Fruit fly (Drosophila melanogaster) whole organism: ENCODE measurements around the gene CG11550.
A peak's percentile ranks its signal among the peaks of the same experiment; 100 is the strongest.

Experiments used
- CG8478 ChIP-seq: fragments of >200 bp; optimal IDR thresholded peaks from 2 replicates; lab custom pipeline; 2018; ENCODE audit warnings: inconsistent platforms
- Dll ChIP-seq: fragments of >200 bp; optimal IDR thresholded peaks from 2 replicates; lab custom pipeline; 2017
- EcR ChIP-seq, 2 experiments: fragments of >200 bp; optimal IDR thresholded peaks; 2 replicates each; lab custom pipeline; 2017; ENCODE audit warnings: missing biosample characterization in 2 of 2, missing genetic modification characterization in 2 of 2, missing genetic modification reagents in 2 of 2
- pan ChIP-seq: fragments of >200 bp; optimal IDR thresholded peaks from 2 replicates; lab custom pipeline; 2017
- psq ChIP-seq: fragments of >200 bp; optimal IDR thresholded peaks from 2 replicates; lab custom pipeline; 2017
- usp ChIP-seq: fragments of >200 bp; optimal IDR thresholded peaks from 2 replicates; lab custom pipeline; 2017; ENCODE audit warnings: missing biosample characterization, missing genetic modification characterization, mixed read lengths

Gene CG11550

dm6 chr3R:31689727-31690126 lies 10.0 kb upstream of the CG11550 start:
- TF ChIP-seq psq (no peak), CG8478 (lab: Kevin White, UChicago) (no peak), EcR (GFP tag; optimal IDR thresholded peaks at IDR 0.05; lab: Kevin White, UChicago) (no peak), pan (no peak), Dll (lab: Kevin White, UChicago) (no peak), usp (GFP tag; lab: Kevin White, UChicago) (no peak)

dm6 chr3R:31688671-31689642 lies 9.3 kb upstream of the CG11550 start:
- TF ChIP-seq psq (no peak), pan (no peak), usp (GFP tag; lab: Kevin White, UChicago) (no peak), EcR (GFP tag; optimal IDR thresholded peaks at IDR 0.05; lab: Kevin White, UChicago) (peak in 1 of 2 experiments; percentile 90), CG8478 (lab: Kevin White, UChicago) (no peak), Dll (lab: Kevin White, UChicago) (peak; percentile 90)

- TF ChIP-seq psq (no peak), pan (no peak), usp (GFP tag; lab: Kevin White, UChicago) (no peak), EcR (GFP tag; optimal IDR thresholded peaks at IDR 0.05; lab: Kevin White, UChicago) (no peak), CG8478 (lab: Kevin White, UChicago) (no peak), Dll (lab: Kevin White, UChicago) (no peak)
Observed at dm6 chr3R:31687782-31688181, 8.1 kb upstream of the CG11550 start.

- TF ChIP-seq Dll (lab: Kevin White, UChicago) (no peak), EcR (GFP tag; optimal IDR thresholded peaks at IDR 0.05; lab: Kevin White, UChicago) (peak; percentile 83 to 90)
Observed at dm6 chr3R:31686692-31687351, 7.1 kb upstream of the CG11550 start.

dm6 chr3R:31683048-31683857 lies 3.6 kb upstream of the CG11550 start:
- TF ChIP-seq Dll (lab: Kevin White, UChicago) (no peak), pan (no peak), EcR (GFP tag; optimal IDR thresholded peaks at IDR 0.05; lab: Kevin White, UChicago) (no peak), usp (GFP tag; lab: Kevin White, UChicago) (no peak), CG8478 (lab: Kevin White, UChicago) (no peak), psq (no peak)

dm6 chr3R:31682140-31682782 lies 2.6 kb upstream of the CG11550 start:
- no peak for TF ChIP-seq psq
- TF ChIP-seq pan = no peak
- no peak for TF ChIP-seq usp (GFP tag; lab: Kevin White, UChicago)
- no peak for TF ChIP-seq EcR (GFP tag; optimal IDR thresholded peaks at IDR 0.05; lab: Kevin White, UChicago)
- no peak for TF ChIP-seq CG8478 (lab: Kevin White, UChicago)

- TF ChIP-seq psq = no peak
- no peak for TF ChIP-seq CG8478 (lab: Kevin White, UChicago)
- TF ChIP-seq usp (GFP tag; lab: Kevin White, UChicago) = no peak
- TF ChIP-seq pan = no peak
- no peak for TF ChIP-seq Dll (lab: Kevin White, UChicago)
- TF ChIP-seq EcR (GFP tag; optimal IDR thresholded peaks at IDR 0.05; lab: Kevin White, UChicago) = no peak
Observed at dm6 chr3R:31680773-31681172, 1.1 kb upstream of the CG11550 start.

- TF ChIP-seq pan (no peak), CG8478 (lab: Kevin White, UChicago) (no peak), EcR (GFP tag; optimal IDR thresholded peaks at IDR 0.05; lab: Kevin White, UChicago) (no peak), psq (no peak), usp (GFP tag; lab: Kevin White, UChicago) (no peak), Dll (lab: Kevin White, UChicago) (no peak)
Observed at dm6 chr3R:31672675-31673074, 7.0 kb downstream of the CG11550 start.

dm6 chr3R:31669153-31669934 lies 10.3 kb downstream of the CG11550 start, which contains the start of gene Zmynd8:
TSS of gene Zmynd8 (plus strand) at chr3R:31669465.
- no peak for TF ChIP-seq CG8478 (lab: Kevin White, UChicago)
- TF ChIP-seq psq = no peak
- no peak for TF ChIP-seq Dll (lab: Kevin White, UChicago)
- no peak for TF ChIP-seq usp (GFP tag; lab: Kevin White, UChicago)
- TF ChIP-seq EcR (GFP tag; optimal IDR thresholded peaks at IDR 0.05; lab: Kevin White, UChicago) = no peak
- TF ChIP-seq pan = no peak

- TF ChIP-seq EcR (GFP tag; optimal IDR thresholded peaks at IDR 0.05; lab: Kevin White, UChicago) (no peak), CG8478 (lab: Kevin White, UChicago) (no peak), psq (no peak), Dll (lab: Kevin White, UChicago) (no peak), usp (GFP tag; lab: Kevin White, UChicago) (no peak), pan (no peak)
Observed at dm6 chr3R:31662757-31663156, 16.9 kb downstream of the CG11550 start.
